Worm (Caenorhabditis elegans) whole organism, young adult: Measurements from ENCODE around the gene apn-1.

ENCODE experiments used
- D2030.7 ChIP-seq: fragments of 200-800 bp; sonication (Bioruptor generic); IDR thresholded peaks from 2 replicates; pipeline ENCODE4 v1.3.6; 2022; ENCODE audit warnings: missing genetic modification reagents, missing genetic modification characterization, missing compliant biosample characterization
- F39B2.1 ChIP-seq: fragments of 200-800 bp; sonication (Bioruptor generic); IDR thresholded peaks from 2 replicates; pipeline ENCODE4 v1.3.6; 2022; ENCODE audit warnings: missing genetic modification reagents, missing genetic modification characterization, missing compliant biosample characterization
- F55B11.4 ChIP-seq: sonication (generic microtip); optimal IDR thresholded peaks from 2 replicates; lab custom pipeline; 2016; ENCODE audit warnings: missing compliant biosample characterization, missing genetic modification characterization, borderline replicate concordance; ENCODE audit not compliant: insufficient read depth
- K11D2.4 ChIP-seq: fragments of 200-800 bp; sonication (Bioruptor generic); IDR thresholded peaks from 2 replicates; pipeline ENCODE4 v1.3.6; 2022; ENCODE audit warnings: missing genetic modification reagents, missing genetic modification characterization, missing compliant biosample characterization
- T07F8.4 ChIP-seq: sonication (generic microtip); optimal IDR thresholded peaks from 2 replicates; lab custom pipeline; 2016; ENCODE audit warnings: mild to moderate bottlenecking, missing genetic modification characterization, moderate library complexity, missing compliant biosample characterization
- Y53G8AR.9 ChIP-seq: fragments of 200-800 bp; sonication (Bioruptor generic); conservative IDR thresholded peaks from 2 replicates; pipeline ENCODE4 v1.3.6; 2022; ENCODE audit warnings: missing genetic modification reagents, missing genetic modification characterization, missing compliant biosample characterization
- Y67H2A.10 ChIP-seq: fragments of 200-800 bp; sonication (Bioruptor generic); conservative IDR thresholded peaks from 2 replicates; pipeline ENCODE4 v1.3.6; 2022; ENCODE audit warnings: missing genetic modification reagents, missing genetic modification characterization, missing compliant biosample characterization
- Y95B8A.8 ChIP-seq: fragments of 200-800 bp; sonication (Bioruptor generic); IDR thresholded peaks from 2 replicates; pipeline ENCODE4 v1.3.6; 2022; ENCODE audit warnings: missing genetic modification reagents, missing genetic modification characterization, missing compliant biosample characterization
- ZK185.1 ChIP-seq: sonication (generic microtip); optimal IDR thresholded peaks from 2 replicates; lab custom pipeline; 2016; ENCODE audit warnings: mild to moderate bottlenecking, missing genetic modification characterization, missing compliant biosample characterization; ENCODE audit not compliant: poor library complexity, severe bottlenecking
- akir-1 ChIP-seq: fragments of 200-800 bp; sonication (Bioruptor generic); optimal IDR thresholded peaks from 2 replicates; lab custom pipeline; 2018; ENCODE audit warnings: mild to moderate bottlenecking, missing genetic modification characterization, moderate library complexity, missing compliant biosample characterization
- ama-1 ChIP-seq, 3 experiments: fragments of 150-350 bp in 1 of 3; sonication (generic microtip) in 2 of 3; optimal IDR thresholded peaks; 2 replicates each; lab custom pipeline; 2014 to 2018; ENCODE audit warnings: missing biosample characterization in 2 of 3, missing genetic modification characterization in 2 of 3, missing genetic modification reagents in 2 of 3
- aptf-3 ChIP-seq: fragments of 200-800 bp; sonication (Bioruptor generic); IDR thresholded peaks from 2 replicates; pipeline ENCODE4 v1.3.6; 2022; ENCODE audit warnings: missing genetic modification characterization, missing compliant biosample characterization
- atf-7 ChIP-seq: sonication (generic microtip); optimal IDR thresholded peaks from 2 replicates; lab custom pipeline; 2017; ENCODE audit warnings: mild to moderate bottlenecking, missing genetic modification characterization, missing compliant biosample characterization
- attf-3 ChIP-seq: fragments of 200-800 bp; sonication (Bioruptor generic); conservative IDR thresholded peaks from 2 replicates; pipeline ENCODE4 v1.3.6; 2022; ENCODE audit warnings: missing genetic modification reagents, missing genetic modification characterization, missing compliant biosample characterization
- ccch-3 ChIP-seq: fragments of 200-800 bp; sonication (Bioruptor generic); optimal IDR thresholded peaks from 2 replicates; lab custom pipeline; 2018; ENCODE audit warnings: mild to moderate bottlenecking, missing genetic modification characterization, missing compliant biosample characterization
- cebp-2 ChIP-seq: fragments of 200-800 bp; sonication (Bioruptor generic); IDR thresholded peaks from 2 replicates; pipeline ENCODE4 v1.3.6; 2022; ENCODE audit warnings: missing genetic modification characterization, missing compliant biosample characterization
- ceh-91 ChIP-seq: fragments of 200-800 bp; sonication (Bioruptor generic); IDR thresholded peaks from 2 replicates; pipeline ENCODE4 v1.3.6; 2022; ENCODE audit warnings: missing genetic modification reagents, missing genetic modification characterization, missing compliant biosample characterization
- efl-1 ChIP-seq: fragments of 150-350 bp; optimal IDR thresholded peaks from 2 replicates; lab custom pipeline; 2014; ENCODE audit warnings: missing biosample characterization, missing genetic modification reagents, missing genetic modification characterization
- ekl-4 ChIP-seq: fragments of 200-800 bp; sonication (Bioruptor generic); IDR thresholded peaks from 2 replicates; pipeline ENCODE4 v1.3.6; 2022; ENCODE audit warnings: missing genetic modification reagents, missing genetic modification characterization, missing compliant biosample characterization
- hlh-12 ChIP-seq: sonication (generic microtip); optimal IDR thresholded peaks from 2 replicates; lab custom pipeline; 2016; ENCODE audit warnings: missing genetic modification characterization, missing compliant biosample characterization
- hlh-26 ChIP-seq: fragments of 200-800 bp; sonication (Bioruptor generic); conservative IDR thresholded peaks from 2 replicates; pipeline ENCODE4 v1.3.6; 2022; ENCODE audit warnings: missing genetic modification reagents, missing genetic modification characterization, missing compliant biosample characterization
- hmg-1.2 ChIP-seq: fragments of 200-800 bp; sonication (Bioruptor generic); IDR thresholded peaks from 2 replicates; pipeline ENCODE4 v1.3.6; 2022; ENCODE audit warnings: missing genetic modification reagents, missing genetic modification characterization, missing compliant biosample characterization
- hmg-20 ChIP-seq: fragments of 200-800 bp; sonication (Bioruptor generic); IDR thresholded peaks from 2 replicates; pipeline ENCODE4 v1.3.6; 2022; ENCODE audit warnings: missing genetic modification reagents, missing genetic modification characterization, missing compliant biosample characterization
- lin-26 ChIP-seq: fragments of 200-800 bp; sonication (Bioruptor generic); IDR thresholded peaks from 2 replicates; pipeline ENCODE4 v1.3.6; 2022; ENCODE audit warnings: missing genetic modification reagents, missing genetic modification characterization, missing compliant biosample characterization
- lir-1 ChIP-seq: fragments of 200-800 bp; sonication (Bioruptor generic); conservative IDR thresholded peaks from 2 replicates; pipeline ENCODE4 v1.3.6; 2022; ENCODE audit warnings: missing genetic modification reagents, missing genetic modification characterization, missing compliant biosample characterization
- lsl-1 ChIP-seq: fragments of 200-800 bp; sonication (Bioruptor generic); optimal IDR thresholded peaks from 2 replicates; lab custom pipeline; 2018; ENCODE audit warnings: mild to moderate bottlenecking, missing genetic modification characterization, moderate library complexity, missing compliant biosample characterization
- madf-8 ChIP-seq: fragments of 200-800 bp; sonication (Bioruptor generic); conservative IDR thresholded peaks from 2 replicates; pipeline ENCODE4 v1.3.6; 2022; ENCODE audit warnings: missing genetic modification reagents, missing genetic modification characterization, missing compliant biosample characterization
- mcd-1 ChIP-seq: fragments of 200-800 bp; sonication (Bioruptor generic); IDR thresholded peaks from 2 replicates; pipeline ENCODE4 v1.3.6; 2022; ENCODE audit warnings: missing genetic modification reagents, missing genetic modification characterization, missing compliant biosample characterization
- mxl-1 ChIP-seq: sonication (generic microtip); optimal IDR thresholded peaks from 2 replicates; lab custom pipeline; 2016; ENCODE audit warnings: missing genetic modification characterization, missing compliant biosample characterization
- nfya-1 ChIP-seq: sonication (generic microtip); optimal IDR thresholded peaks from 2 replicates; lab custom pipeline; 2017; ENCODE audit warnings: antibody characterized with exemption, missing compliant biosample characterization, missing genetic modification characterization, borderline replicate concordance; ENCODE audit not compliant: insufficient read depth
- nhr-120 ChIP-seq: fragments of 200-800 bp; sonication (Bioruptor generic); IDR thresholded peaks from 2 replicates; pipeline ENCODE4 v1.3.6; 2022; ENCODE audit warnings: missing genetic modification characterization, missing compliant biosample characterization
- nhr-179 ChIP-seq: sonication (generic microtip); optimal IDR thresholded peaks from 2 replicates; lab custom pipeline; 2016; ENCODE audit warnings: mild to moderate bottlenecking, missing genetic modification characterization, missing compliant biosample characterization
- nhr-80 ChIP-seq: sonication (generic microtip); optimal IDR thresholded peaks from 2 replicates; lab custom pipeline; 2016; ENCODE audit warnings: missing genetic modification characterization, missing compliant biosample characterization
- nhr-90 ChIP-seq: sonication (generic microtip); optimal IDR thresholded peaks from 2 replicates; lab custom pipeline; 2016; ENCODE audit warnings: missing genotype, mild to moderate bottlenecking, missing genetic modification characterization, missing compliant biosample characterization
- pbrm-1 ChIP-seq: fragments of 200-800 bp; sonication (Bioruptor generic); IDR thresholded peaks from 2 replicates; pipeline ENCODE4 v1.3.6; 2022; ENCODE audit warnings: missing genetic modification reagents, missing genetic modification characterization, missing compliant biosample characterization
- sdz-38 ChIP-seq: sonication (generic microtip); optimal IDR thresholded peaks from 2 replicates; lab custom pipeline; 2016; ENCODE audit warnings: missing genotype, missing genetic modification characterization, missing compliant biosample characterization
- snpc-1.1 ChIP-seq: sonication (generic microtip); optimal IDR thresholded peaks from 2 replicates; lab custom pipeline; 2017; ENCODE audit warnings: missing genetic modification characterization, mild to moderate bottlenecking, missing compliant biosample characterization, antibody characterized with exemption, moderate library complexity, missing genotype, missing genetic modification reagents; ENCODE audit not compliant: insufficient read depth
- snpc-1.3 ChIP-seq: sonication (generic microtip); optimal IDR thresholded peaks from 2 replicates; lab custom pipeline; 2017; ENCODE audit warnings: missing genetic modification characterization, mild to moderate bottlenecking, missing compliant biosample characterization, antibody characterized with exemption, moderate library complexity, missing genotype, missing genetic modification reagents; ENCODE audit not compliant: insufficient read depth
- snpc-4 ChIP-seq, 5 experiments: fragments of 150-350 bp in 1 of 5; sonication (generic microtip) in 4 of 5; optimal IDR thresholded peaks; 2 replicates each; lab custom pipeline; 2014 to 2018; ENCODE audit warnings: missing genetic modification characterization in 5 of 5, missing biosample characterization in 3 of 5, antibody characterized with exemption in 2 of 5, mild to moderate bottlenecking in 2 of 5, missing compliant biosample characterization in 2 of 5, missing genotype in 2 of 5, moderate library complexity in 2 of 5, missing genetic modification reagents in 1 of 5
- somi-1 ChIP-seq: fragments of 200-800 bp; sonication (Bioruptor generic); optimal IDR thresholded peaks from 2 replicates; lab custom pipeline; 2018; ENCODE audit warnings: mild to moderate bottlenecking, missing genetic modification characterization, missing compliant biosample characterization
- tbp1 ChIP-seq: fragments of 200-800 bp; sonication (Bioruptor generic); optimal IDR thresholded peaks from 2 replicates; lab custom pipeline; 2018; ENCODE audit warnings: mild to moderate bottlenecking, missing genetic modification characterization, missing compliant biosample characterization
- tbx-9 ChIP-seq: sonication (generic microtip); optimal IDR thresholded peaks from 2 replicates; lab custom pipeline; 2016; ENCODE audit warnings: borderline replicate concordance, missing genetic modification characterization, inconsistent platforms, missing compliant biosample characterization
- unc-130 ChIP-seq: sonication (generic microtip); optimal IDR thresholded peaks from 2 replicates; lab custom pipeline; 2016; ENCODE audit warnings: missing genetic modification reagents, missing genetic modification characterization, missing compliant biosample characterization
- unc-62 ChIP-seq: fragments of 150-350 bp; optimal IDR thresholded peaks from 2 replicates; lab custom pipeline; 2014; ENCODE audit warnings: missing biosample characterization, missing genetic modification reagents, missing genetic modification characterization
- ztf-18 ChIP-seq: sonication (generic microtip); optimal IDR thresholded peaks from 2 replicates; lab custom pipeline; 2016; ENCODE audit warnings: missing genotype, mild to moderate bottlenecking, missing genetic modification characterization, missing compliant biosample characterization
- ztf-6 ChIP-seq: fragments of 200-800 bp; sonication (Bioruptor generic); IDR thresholded peaks from 2 replicates; pipeline ENCODE4 v1.3.6; 2022; ENCODE audit warnings: missing genetic modification reagents, missing genetic modification characterization, missing compliant biosample characterization

The apn-1 gene

DNA sequence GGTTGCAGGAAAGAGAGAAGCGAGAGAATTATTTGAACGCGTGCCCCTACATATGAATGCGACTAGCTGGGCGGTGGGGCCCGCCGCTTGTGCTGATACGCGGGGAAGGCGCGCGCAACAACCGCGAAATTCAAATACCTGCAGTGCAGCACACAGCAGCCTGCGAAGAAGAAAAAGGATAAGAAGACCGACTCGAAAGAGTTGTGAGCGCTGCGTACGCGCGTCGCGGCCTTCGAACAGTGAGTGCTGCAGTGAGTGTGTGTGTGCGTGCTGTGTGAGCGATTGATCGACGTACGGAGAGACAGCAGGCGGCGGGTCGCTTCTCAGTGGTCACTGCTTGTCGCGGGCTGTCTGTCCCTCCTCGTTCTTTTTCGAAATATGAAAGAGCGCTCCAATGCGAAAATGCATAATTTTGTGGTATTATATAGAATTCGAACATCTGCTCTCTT, 19.1 kb upstream of the apn-1 start (continued):
- no peak for TF ChIP-seq hlh-12
- TF ChIP-seq nfya-1 (tag; lab: Kevin White, UChicago) = no peak
- peak; percentile 65 for TF ChIP-seq pbrm-1 (GFP tag; lab: Robert Waterston, UW)
- TF ChIP-seq hmg-20 (GFP tag; lab: Robert Waterston, UW) = no peak
- peak; percentile 68 for TF ChIP-seq hmg-1.2 (GFP tag; lab: Robert Waterston, UW)
- peak; percentile 95 for TF ChIP-seq lir-1
- peak; percentile 89 for TF ChIP-seq ekl-4
- TF ChIP-seq nhr-179 (tag; lab: Kevin White, UChicago) = no peak
- TF ChIP-seq unc-62 (GFP tag; lab: Kevin White, UChicago) = peak; percentile 68
- TF ChIP-seq tbx-9 (tag; lab: Kevin White, UChicago) = no peak
- TF ChIP-seq hlh-26 (GFP tag; lab: Robert Waterston, UW) = no peak
- peak; percentile 78 for TF ChIP-seq ztf-18
- no peak for TF ChIP-seq sdz-38 (tag; lab: Kevin White, UChicago)
- TF ChIP-seq K11D2.4 (GFP tag; lab: Robert Waterston, UW) = peak; percentile 93
- TF ChIP-seq lsl-1 (GFP tag; lab: Kevin White, UChicago) = peak; percentile 22
- TF ChIP-seq nhr-120 (GFP tag; lab: Robert Waterston, UW) = no peak
- peak; percentile 60 for TF ChIP-seq ceh-91
- TF ChIP-seq Y53G8AR.9 = 0 out of 2 replicates have a peak, but pooled peaks have one; percentile 52
- peak; percentile 41; the same call in 1 of the 2 replicates for TF ChIP-seq Y67H2A.10
- no peak for TF ChIP-seq D2030.7 (GFP tag; lab: Robert Waterston, UW)
- peak; percentile 21 for TF ChIP-seq unc-130 (GFP tag; lab: Kevin White, UChicago)
- TF ChIP-seq ztf-6 = peak; percentile 75; the same call in 1 of the 2 replicates
- no peak for TF ChIP-seq ama-1 (optimal IDR thresholded peaks at IDR 0.05; lab: Kevin White, UChicago)
- TF ChIP-seq ama-1 (GFP tag; optimal IDR thresholded peaks at IDR 0.05; lab: Kevin White, UChicago) = peak in 1 of 2 experiments; percentile 18
- TF ChIP-seq snpc-1.3 (tag; lab: Kevin White, UChicago) = no peak
- TF ChIP-seq Y95B8A.8 (GFP tag; lab: Robert Waterston, UW) = peak; percentile 56; the same call in 1 of the 2 replicates
- TF ChIP-seq ccch-3 = no peak
- peak; percentile 86 for TF ChIP-seq somi-1 (GFP tag; lab: Kevin White, UChicago)
- TF ChIP-seq madf-8 (GFP tag; lab: Robert Waterston, UW) = 0 out of 2 replicates have a peak, but pooled peaks have one; percentile 14
- no peak for TF ChIP-seq aptf-3 (GFP tag; lab: Robert Waterston, UW)
- TF ChIP-seq attf-3 (GFP tag; lab: Robert Waterston, UW) = peak; percentile 72

DNA sequence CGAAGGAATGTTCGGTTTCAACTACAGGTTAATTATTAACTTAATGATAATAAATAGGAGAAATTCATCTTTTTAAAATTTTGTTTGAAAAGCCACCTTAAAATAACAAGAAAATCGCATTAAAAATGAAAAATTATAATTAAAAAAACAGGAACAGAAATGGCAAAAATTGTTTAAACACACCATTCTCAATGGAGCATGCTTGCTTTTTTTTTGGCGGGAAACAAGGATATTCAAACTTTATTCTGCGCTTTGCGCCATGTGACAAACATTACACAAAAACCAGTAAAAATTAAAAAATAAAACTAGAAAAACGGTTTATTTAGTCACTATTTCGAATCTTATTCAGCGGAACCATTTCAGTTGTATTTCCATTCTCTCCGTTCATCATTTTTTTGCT, 18.6 kb upstream of the apn-1 start:
- TF ChIP-seq nhr-90 (tag; lab: Kevin White, UChicago) (no peak), snpc-1.1 (tag; lab: Kevin White, UChicago) (no peak), tbx-9 (tag; lab: Kevin White, UChicago) (no peak), Y53G8AR.9 (no peak), cebp-2 (GFP tag; lab: Robert Waterston, UW) (no peak), efl-1 (GFP tag; lab: Kevin White, UChicago) (peak; percentile 41)

DNA sequence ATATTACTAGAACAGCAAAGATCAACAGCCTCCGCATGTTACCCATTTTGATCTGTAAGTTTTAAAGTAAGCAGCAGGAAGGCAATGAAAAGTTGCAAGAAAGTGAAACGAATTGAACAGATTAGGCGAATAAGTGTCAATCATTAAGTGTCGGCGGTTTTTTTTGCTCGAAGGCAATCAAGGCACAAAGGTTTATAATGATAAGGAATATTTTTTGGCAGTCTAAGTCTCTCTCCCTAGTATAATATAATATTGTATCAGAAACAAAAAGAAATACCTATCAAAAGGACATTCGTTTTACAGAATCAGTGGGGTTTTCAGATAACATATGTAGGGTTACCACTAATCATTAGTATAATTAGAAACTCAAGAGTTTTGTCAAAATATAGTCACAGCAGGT, 14.7 kb upstream of the apn-1 start, which contains the start of gene nrf-6:
Gene nrf-6, minus strand, starts transcription at position 52 of the 400 bp plus-strand sequence.
- TF ChIP-seq akir-1 (GFP tag; lab: Kevin White, UChicago) = no peak
- peak; percentile 5 for TF ChIP-seq tbp1
- no peak for TF ChIP-seq unc-130 (GFP tag; lab: Kevin White, UChicago)
- TF ChIP-seq mcd-1 = no peak
- TF ChIP-seq lin-26 = no peak
- TF ChIP-seq ZK185.1 (tag; lab: Kevin White, UChicago) = no peak
- TF ChIP-seq atf-7 (tag; lab: Kevin White, UChicago) = peak; percentile 26
- no peak for TF ChIP-seq T07F8.4 (tag; lab: Kevin White, UChicago)
- TF ChIP-seq nhr-80 (tag; lab: Kevin White, UChicago) = peak; percentile 94
- TF ChIP-seq ztf-18 = no peak
- TF ChIP-seq F55B11.4 (tag; lab: Kevin White, UChicago) = no peak
- no peak for TF ChIP-seq snpc-4 (GFP tag; optimal IDR thresholded peaks at IDR 0.05; lab: Kevin White, UChicago)
- TF ChIP-seq snpc-4 (tag; optimal IDR thresholded peaks at IDR 0.05; lab: Kevin White, UChicago) = no peak
- no peak for TF ChIP-seq F39B2.1 (GFP tag; lab: Robert Waterston, UW)
- TF ChIP-seq mxl-1 (tag; lab: Kevin White, UChicago) = no peak
